Worm (Caenorhabditis elegans): ENCODE results near the gene T03D8.6.
A peak's percentile ranks its signal among the peaks of the same experiment; 100 is the strongest.

T03D8.6 gene

DNA sequence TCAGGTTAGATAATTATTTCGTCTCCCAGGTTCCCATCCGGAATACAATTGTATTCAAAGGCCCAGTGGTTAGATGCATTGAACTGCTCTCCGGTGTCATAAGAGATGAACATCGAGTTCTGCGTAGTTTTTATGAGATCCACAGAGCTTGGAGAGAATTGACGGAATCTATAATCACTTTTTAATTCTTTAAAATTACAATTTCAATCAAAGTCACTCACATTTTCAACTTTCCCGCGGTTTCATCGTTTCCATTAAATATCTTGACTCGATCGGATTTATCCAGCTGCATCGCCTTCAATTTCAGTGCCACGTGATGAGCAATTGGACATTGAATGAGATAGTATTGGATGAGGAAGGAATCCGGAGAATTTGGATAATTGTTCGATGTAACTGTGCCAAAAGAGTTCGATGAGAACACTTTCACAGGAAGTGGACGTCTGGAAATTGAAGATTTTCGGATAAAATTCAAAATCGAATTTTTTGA lies 27.7 kb upstream of the T03D8.6 start (continued):
- TF ChIP-seq nhr-19 (GFP tag; conservative IDR thresholded peaks at IDR 0.05) (no peak), sptf-1 (tag; optimal IDR thresholded peaks at IDR 0.05) (no peak), nhr-47 (tag; optimal IDR thresholded peaks at IDR 0.05) (peak; percentile 33), ama-1 (optimal IDR thresholded peaks at IDR 0.05) (peak; percentile 91)

DNA sequence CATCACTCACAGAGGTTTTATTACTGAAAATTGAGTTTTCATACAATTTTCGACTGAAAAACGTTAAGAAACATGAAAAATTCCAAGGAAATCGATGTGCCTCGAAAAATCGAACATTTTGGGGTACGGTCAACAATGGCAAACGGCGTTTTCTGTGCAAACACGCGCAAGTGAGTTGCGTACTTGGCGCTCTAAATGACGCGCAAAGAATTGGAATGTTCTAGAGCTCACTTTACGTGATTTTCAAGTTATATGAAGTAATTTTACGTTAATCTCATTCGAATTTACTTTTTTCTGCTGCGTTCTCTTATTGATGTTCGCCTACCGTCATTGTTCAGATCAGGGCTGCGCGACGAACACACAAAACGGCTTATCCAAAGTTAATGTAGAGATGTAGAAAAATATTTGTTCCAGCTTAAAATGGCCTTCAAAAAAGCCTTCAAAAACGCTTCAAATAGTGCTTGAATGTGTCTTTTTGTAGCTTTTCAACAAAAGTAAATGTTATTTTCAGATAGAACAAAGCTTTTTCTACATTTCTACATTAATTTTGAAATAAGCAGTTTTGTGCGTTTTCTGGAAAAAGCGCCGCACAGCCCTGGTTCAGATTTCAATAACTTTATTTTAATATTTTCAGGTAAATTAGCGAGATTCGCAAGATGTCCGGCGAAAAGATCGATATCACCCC lies 25.5 kb upstream of the T03D8.6 start, which contains the start of the genes F31D4.2 and fkb-6:
Gene F31D4.2 (minus strand): TSS at position 23 of the 685 bp plus-strand sequence.
Gene fkb-6 (plus strand): TSS at position 635 of the 685 bp plus-strand sequence.
- peak; percentile 89 for TF ChIP-seq nhr-71 (tag; optimal IDR thresholded peaks at IDR 0.05)
- TF ChIP-seq nhr-12 (tag; optimal IDR thresholded peaks at IDR 0.05) = no peak
- TF ChIP-seq nhr-19 (GFP tag; conservative IDR thresholded peaks at IDR 0.05) = peak; percentile 84
- peak; percentile 77 for TF ChIP-seq dsc-1 (tag; optimal IDR thresholded peaks at IDR 0.05)
- peak; percentile 68 to 70 for TF ChIP-seq efl-1 (optimal IDR thresholded peaks at IDR 0.05)
- TF ChIP-seq efl-1 (GFP tag; optimal IDR thresholded peaks at IDR 0.05 in 1 of 2) = peak; percentile 70 to 95
- TF ChIP-seq C16A3.4 (tag; optimal IDR thresholded peaks at IDR 0.05) = peak; percentile 84
- TF ChIP-seq dpl-1 (GFP tag; optimal IDR thresholded peaks at IDR 0.05) = peak; percentile 50 to 71 (median 70)
- peak; percentile 57 for TF ChIP-seq snpc-4 (tag; optimal IDR thresholded peaks at IDR 0.05)
- TF ChIP-seq sptf-1 (tag; optimal IDR thresholded peaks at IDR 0.05) = no peak
- TF ChIP-seq lin-15B (tag; optimal IDR thresholded peaks at IDR 0.05) = peak; percentile 25
- no peak for TF ChIP-seq egl-27 (tag; optimal IDR thresholded peaks at IDR 0.05)
- TF ChIP-seq lin-13 (GFP tag; optimal IDR thresholded peaks at IDR 0.05) = peak; percentile 66
- TF ChIP-seq ets-5 (GFP tag; IDR thresholded peaks at IDR 0.05) = no peak
- TF ChIP-seq jun-1 (tag; optimal IDR thresholded peaks at IDR 0.05) = peak; percentile 81
- peak; percentile 52 for TF ChIP-seq zip-4 (GFP tag; optimal IDR thresholded peaks at IDR 0.05)
- TF ChIP-seq nhr-85 (tag) = peak; percentile 85
- TF ChIP-seq ztf-4 (tag; optimal IDR thresholded peaks at IDR 0.05) = peak; percentile 51
- TF ChIP-seq C04F5.9 (tag; optimal IDR thresholded peaks at IDR 0.05) = no peak
- peak; percentile 91 for TF ChIP-seq unc-130 (tag; optimal IDR thresholded peaks at IDR 0.05)
- peak in 1 of 2 experiments; percentile 66 for TF ChIP-seq mdl-1 (tag; optimal IDR thresholded peaks at IDR 0.05)
- no peak for TF ChIP-seq tlp-1 (tag; optimal IDR thresholded peaks at IDR 0.05)
- no peak for TF ChIP-seq skn-1 (tag; optimal IDR thresholded peaks at IDR 0.05)
- TF ChIP-seq blmp-1 (tag; optimal IDR thresholded peaks at IDR 0.05) = no peak
- peak; percentile 20 for TF ChIP-seq fos-1 (tag; optimal IDR thresholded peaks at IDR 0.05)
- no peak for TF ChIP-seq ces-1 (GFP tag; optimal IDR thresholded peaks at IDR 0.05)
- TF ChIP-seq elt-2 (tag; optimal IDR thresholded peaks at IDR 0.05) = peak; percentile 8
- TF ChIP-seq ceh-82 (tag; optimal IDR thresholded peaks at IDR 0.05) = peak; percentile 71 to 84 (median 77)
- TF ChIP-seq swsn-7 (tag; optimal IDR thresholded peaks at IDR 0.05) = peak; percentile 88
- peak; percentile 87 for TF ChIP-seq mep-1 (tag; optimal IDR thresholded peaks at IDR 0.05)
- no peak for TF ChIP-seq nhr-11 (tag; optimal IDR thresholded peaks at IDR 0.05)
- TF ChIP-seq ceh-88 (GFP tag; IDR thresholded peaks at IDR 0.05) = no peak
- TF ChIP-seq fkh-4 (tag; optimal IDR thresholded peaks at IDR 0.05; ENCODE audit: borderline replicate concordance) = no peak
- TF ChIP-seq lsy-2 (tag; optimal IDR thresholded peaks at IDR 0.05) = peak; percentile 96 to 99
- peak; percentile 2 for TF ChIP-seq nhr-237 (tag; optimal IDR thresholded peaks at IDR 0.05)
- peak in 1 of 2 experiments; percentile 35 for TF ChIP-seq ztf-11 (tag; optimal IDR thresholded peaks at IDR 0.05)
- peak; percentile 78 for TF ChIP-seq unc-86 (tag; optimal IDR thresholded peaks at IDR 0.05)
- peak; percentile 76 for TF ChIP-seq xbp-1 (tag; optimal IDR thresholded peaks at IDR 0.05)
- TF ChIP-seq fkh-10 (GFP tag; optimal IDR thresholded peaks at IDR 0.05) = peak; percentile 49
- TF ChIP-seq nhr-20 (tag; optimal IDR thresholded peaks at IDR 0.05) = peak; percentile 85
- peak; percentile 86 for TF ChIP-seq fkh-8 (tag; optimal IDR thresholded peaks at IDR 0.05)
- peak; percentile 73 for TF ChIP-seq nhr-90 (tag; optimal IDR thresholded peaks at IDR 0.05; ENCODE audit: poor library complexity)
- no peak for TF ChIP-seq hlh-17 (GFP tag; optimal IDR thresholded peaks at IDR 0.05; ENCODE audit: borderline replicate concordance)
- peak; percentile 75 for TF ChIP-seq nhr-77 (tag; optimal IDR thresholded peaks at IDR 0.05)
- peak; percentile 38; the same call in 1 of the 2 replicates for TF ChIP-seq grh-1 (GFP tag; IDR thresholded peaks at IDR 0.05)
- no peak for TF ChIP-seq unc-30 (tag; optimal IDR thresholded peaks at IDR 0.05)
- no peak for TF ChIP-seq lir-3 (tag; optimal IDR thresholded peaks at IDR 0.05; ENCODE audit: poor library complexity)
- TF ChIP-seq aly-2 (tag; optimal IDR thresholded peaks at IDR 0.05) = no peak
